Fruit fly (Drosophila melanogaster) whole organism: ENCODE results near the gene CG11634.

Experiments used
- CG8478 ChIP-seq: fragments of >200 bp; optimal IDR thresholded peaks from 2 replicates; lab custom pipeline; 2018; ENCODE audit warnings: inconsistent platforms
- Dll ChIP-seq: fragments of >200 bp; optimal IDR thresholded peaks from 2 replicates; lab custom pipeline; 2017
- EcR ChIP-seq, 2 experiments: fragments of >200 bp; optimal IDR thresholded peaks; 2 replicates each; lab custom pipeline; 2017; ENCODE audit warnings: missing biosample characterization in 2 of 2, missing genetic modification characterization in 2 of 2, missing genetic modification reagents in 2 of 2
- pan ChIP-seq: fragments of >200 bp; optimal IDR thresholded peaks from 2 replicates; lab custom pipeline; 2017
- psq ChIP-seq: fragments of >200 bp; optimal IDR thresholded peaks from 2 replicates; lab custom pipeline; 2017
- usp ChIP-seq: fragments of >200 bp; optimal IDR thresholded peaks from 2 replicates; lab custom pipeline; 2017; ENCODE audit warnings: missing biosample characterization, missing genetic modification characterization, mixed read lengths

CG11634 gene

DNA sequence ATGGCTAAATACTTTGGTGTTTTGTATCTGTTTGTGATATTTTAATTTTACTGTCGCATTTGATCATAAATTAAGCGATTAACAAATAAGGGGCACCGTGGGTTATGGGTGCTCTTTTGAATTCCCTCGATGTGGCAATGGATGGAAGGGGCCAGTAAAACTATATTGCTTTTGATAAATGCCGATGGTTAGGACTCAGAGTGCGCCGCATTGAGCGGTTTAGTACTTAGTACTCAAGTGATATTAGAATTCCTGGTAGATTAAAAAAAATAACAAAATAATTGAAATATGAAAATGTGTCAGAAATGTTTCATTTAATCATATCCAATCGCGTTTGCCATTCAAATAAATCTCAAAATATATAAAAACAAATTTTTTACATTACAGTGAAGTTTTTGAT is at the start of gene CG11634:
TSS of gene CG11634 (plus strand) at position 301 of the 400 bp plus-strand sequence.
- TF ChIP-seq EcR (GFP tag; optimal IDR thresholded peaks at IDR 0.05; lab: Kevin White, UChicago): no peak

DNA sequence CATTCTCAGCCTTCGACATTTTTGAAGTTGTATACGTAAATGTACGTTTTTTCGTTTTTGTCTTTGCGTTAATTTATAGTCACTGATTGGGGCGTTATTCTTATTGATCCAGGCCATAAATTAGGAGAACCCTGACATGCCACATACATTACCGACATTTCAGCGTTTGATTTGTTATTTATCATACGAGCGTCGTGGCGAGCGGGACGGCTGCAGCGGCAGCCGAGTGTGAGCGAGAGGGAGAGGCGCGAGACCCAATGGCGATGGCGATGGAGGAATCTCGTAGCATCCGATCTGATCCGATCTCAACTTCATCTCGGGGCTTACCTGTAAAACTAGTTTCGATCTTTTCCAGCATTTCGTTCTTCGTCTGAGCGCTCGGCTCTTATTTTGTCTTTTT is 49.7 kb upstream of the CG11634 start:
- no peak for TF ChIP-seq CG8478 (lab: Kevin White, UChicago)
- no peak for TF ChIP-seq EcR (GFP tag; optimal IDR thresholded peaks at IDR 0.05; lab: Kevin White, UChicago)
- TF ChIP-seq Dll (lab: Kevin White, UChicago): no peak
- TF ChIP-seq pan (lab: Kevin White, UChicago): no peak
- TF ChIP-seq psq: no peak
- TF ChIP-seq usp (GFP tag; lab: Kevin White, UChicago): no peak

DNA sequence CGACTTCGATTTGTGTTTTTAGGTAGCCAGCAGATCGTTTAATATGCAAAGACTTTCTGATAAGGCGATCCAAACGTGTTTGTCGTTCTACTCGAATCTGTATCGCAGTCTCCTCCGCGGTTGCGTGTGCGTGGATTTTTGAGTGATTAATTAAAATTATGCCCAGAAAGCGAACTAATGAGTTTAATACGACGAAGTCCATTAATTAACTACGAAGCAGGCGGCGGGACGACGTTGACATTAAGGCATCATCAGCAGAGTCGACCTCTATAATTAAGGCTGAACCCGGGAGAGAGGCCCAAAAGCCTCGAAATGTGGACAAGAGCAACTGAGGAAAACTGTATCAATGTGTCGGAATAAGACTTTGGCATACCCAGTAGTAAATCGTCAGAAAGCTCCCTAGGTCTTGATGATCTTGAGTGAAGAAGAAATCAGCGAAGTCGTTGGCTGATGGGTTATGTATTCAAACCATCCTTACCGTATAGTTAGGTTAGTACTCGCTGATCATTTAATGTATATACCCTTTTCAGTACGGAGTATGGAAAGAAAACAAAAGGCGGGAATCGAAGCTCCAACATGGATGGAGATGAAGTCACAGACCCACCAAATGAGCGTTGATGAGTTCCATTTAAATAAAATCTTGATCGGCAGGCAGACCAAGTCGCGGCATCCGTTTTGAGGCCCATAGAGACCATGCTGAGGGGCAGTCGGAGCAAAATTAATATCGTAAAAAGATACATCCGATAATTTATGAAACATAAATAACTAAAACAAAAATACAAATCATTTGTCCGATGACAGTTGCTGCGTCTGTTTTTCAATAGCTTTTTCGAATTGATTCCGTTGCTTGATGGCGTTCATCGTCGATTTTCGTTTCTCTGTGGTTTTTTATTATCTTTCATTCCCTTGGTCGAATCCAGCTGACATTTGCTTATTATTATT is 48.8 kb upstream of the CG11634 start:
- TF ChIP-seq CG8478 (lab: Kevin White, UChicago) (no peak), psq (no peak), Dll (lab: Kevin White, UChicago) (no peak), pan (lab: Kevin White, UChicago) (peak; percentile 84)

- no peak for TF ChIP-seq Dll (lab: Kevin White, UChicago)
- TF ChIP-seq psq: no peak
- TF ChIP-seq pan (lab: Kevin White, UChicago): no peak
- TF ChIP-seq EcR (GFP tag; optimal IDR thresholded peaks at IDR 0.05; lab: Kevin White, UChicago): no peak
- TF ChIP-seq usp (GFP tag; lab: Kevin White, UChicago): no peak
- TF ChIP-seq CG8478 (lab: Kevin White, UChicago): no peak
Measured at dm6 chr2L:21868712-21869280, 47.3 kb upstream of the CG11634 start.

DNA sequence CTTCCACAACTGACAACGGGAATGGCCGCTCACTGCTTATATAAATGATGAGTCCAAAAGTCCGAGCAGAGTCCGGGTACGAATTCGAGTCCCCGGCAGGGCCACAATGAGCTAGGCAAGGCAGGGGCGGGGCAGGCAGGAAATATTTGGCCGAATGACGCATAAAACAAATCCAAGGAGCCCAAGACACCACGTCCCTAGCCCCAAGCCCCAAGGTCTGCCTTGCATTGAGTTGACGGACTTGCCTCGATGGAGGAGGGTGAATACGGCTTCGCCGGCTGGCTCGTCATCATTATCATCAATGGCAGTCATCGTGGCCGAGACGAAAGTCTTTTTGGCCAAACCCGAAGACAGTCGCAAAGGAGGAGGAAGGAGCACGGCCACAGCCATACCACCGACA is 44.4 kb upstream of the CG11634 start:
- TF ChIP-seq usp (GFP tag; lab: Kevin White, UChicago): no peak
- TF ChIP-seq EcR (GFP tag; optimal IDR thresholded peaks at IDR 0.05; lab: Kevin White, UChicago): no peak
- no peak for TF ChIP-seq psq
- no peak for TF ChIP-seq Dll (lab: Kevin White, UChicago)
- TF ChIP-seq pan (lab: Kevin White, UChicago): no peak

DNA sequence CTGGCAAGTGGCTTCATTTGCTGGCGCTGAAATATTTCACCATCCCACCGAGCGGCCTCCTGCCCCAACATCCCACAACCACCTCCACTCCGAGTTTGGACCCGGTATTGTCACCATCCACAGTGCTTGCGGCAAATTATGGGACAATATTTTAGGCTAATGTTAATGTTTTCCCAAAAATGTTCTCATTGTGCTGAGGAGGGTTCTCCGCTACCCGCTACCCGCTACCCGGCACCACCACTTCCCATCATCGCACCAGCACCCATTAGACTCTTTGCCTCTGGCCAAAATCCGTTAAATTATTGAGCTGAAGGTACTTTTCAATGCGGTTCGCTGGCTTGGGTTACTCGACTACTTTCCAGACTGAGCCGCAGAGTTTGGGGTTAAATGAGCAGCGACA is 42.4 kb upstream of the CG11634 start:
- TF ChIP-seq pan (lab: Kevin White, UChicago) (no peak), usp (GFP tag; lab: Kevin White, UChicago) (no peak), EcR (GFP tag; optimal IDR thresholded peaks at IDR 0.05; lab: Kevin White, UChicago) (no peak), psq (no peak), Dll (lab: Kevin White, UChicago) (no peak), CG8478 (lab: Kevin White, UChicago) (no peak)

dm6 chr2L:21877006-21877405 is 39.1 kb upstream of the CG11634 start:
- TF ChIP-seq usp (GFP tag; lab: Kevin White, UChicago) (no peak), EcR (GFP tag; optimal IDR thresholded peaks at IDR 0.05; lab: Kevin White, UChicago) (no peak), pan (lab: Kevin White, UChicago) (no peak), Dll (lab: Kevin White, UChicago) (no peak), psq (no peak), CG8478 (lab: Kevin White, UChicago) (no peak)

DNA sequence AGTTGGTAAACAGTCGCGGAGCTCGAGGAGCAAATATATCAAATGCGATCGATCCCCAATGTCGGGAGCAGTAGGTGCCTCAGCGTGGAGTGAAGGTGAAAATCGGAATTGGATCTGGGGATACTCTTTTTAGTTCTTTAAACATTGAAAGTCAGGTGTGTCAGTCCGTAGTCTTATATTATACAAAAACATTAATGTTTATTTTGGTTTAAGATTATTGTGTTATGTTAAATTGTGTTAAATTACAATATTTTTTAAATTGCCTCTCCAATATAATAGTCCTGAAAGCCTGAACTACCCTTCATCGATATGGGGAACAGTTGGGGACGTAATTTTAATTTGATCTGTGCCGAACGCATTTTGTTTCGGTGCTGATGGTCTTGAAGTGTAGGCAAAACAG is 36.7 kb upstream of the CG11634 start:
- no peak for TF ChIP-seq usp (GFP tag; lab: Kevin White, UChicago)
- no peak for TF ChIP-seq CG8478 (lab: Kevin White, UChicago)
- TF ChIP-seq psq: no peak
- no peak for TF ChIP-seq pan (lab: Kevin White, UChicago)

DNA sequence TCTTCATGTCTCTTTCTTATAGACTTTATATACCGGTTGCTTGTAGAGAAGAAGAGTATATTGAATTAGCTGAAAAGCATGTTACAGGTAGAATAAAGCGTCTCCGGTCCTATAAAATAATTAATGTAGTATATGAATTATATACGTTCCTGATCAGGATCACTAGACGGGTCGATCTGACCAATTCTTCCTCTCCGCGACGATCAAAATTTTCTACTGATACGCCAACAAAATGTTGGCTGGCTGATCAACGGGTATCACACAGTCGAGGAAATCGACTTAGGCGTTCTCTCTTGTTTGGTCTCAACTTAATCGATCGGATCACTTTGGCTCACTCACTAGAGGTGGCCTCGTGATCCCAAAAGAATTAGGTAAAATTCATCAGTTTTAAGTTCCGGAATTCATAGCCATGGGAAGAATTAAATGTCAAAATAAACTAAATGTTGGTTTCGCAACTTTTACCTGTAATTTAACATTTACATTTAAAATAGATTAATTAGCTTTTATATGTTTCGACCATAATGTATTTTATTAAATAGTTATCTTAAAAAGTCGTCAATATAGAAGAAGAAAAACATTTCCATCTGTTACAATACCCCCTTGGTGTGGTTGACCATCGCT is 34.5 kb upstream of the CG11634 start:
- TF ChIP-seq psq (no peak), Dll (lab: Kevin White, UChicago) (no peak), EcR (GFP tag; optimal IDR thresholded peaks at IDR 0.05; lab: Kevin White, UChicago) (no peak), CG8478 (lab: Kevin White, UChicago) (no peak), pan (lab: Kevin White, UChicago) (no peak), usp (GFP tag; lab: Kevin White, UChicago) (no peak)

dm6 chr2L:21885502-21885901 is 30.6 kb upstream of the CG11634 start:
- TF ChIP-seq pan (lab: Kevin White, UChicago): no peak
- no peak for TF ChIP-seq usp (GFP tag; lab: Kevin White, UChicago)
- TF ChIP-seq CG8478 (lab: Kevin White, UChicago): no peak
- no peak for TF ChIP-seq Dll (lab: Kevin White, UChicago)
- TF ChIP-seq psq: no peak
- TF ChIP-seq EcR (GFP tag; optimal IDR thresholded peaks at IDR 0.05; lab: Kevin White, UChicago): no peak

dm6 chr2L:21886260-21886659 is 29.8 kb upstream of the CG11634 start:
- TF ChIP-seq usp (GFP tag; lab: Kevin White, UChicago): no peak
- TF ChIP-seq pan (lab: Kevin White, UChicago): no peak
- TF ChIP-seq psq: no peak
- TF ChIP-seq EcR (GFP tag; optimal IDR thresholded peaks at IDR 0.05; lab: Kevin White, UChicago): no peak
- no peak for TF ChIP-seq CG8478 (lab: Kevin White, UChicago)
- no peak for TF ChIP-seq Dll (lab: Kevin White, UChicago)
